Fruit fly (Drosophila melanogaster) whole organism, embryonic: ENCODE data around the gene CG14205.

ENCODE experiments used
- Adf1 ChIP-seq: fragments of 200-800 bp; sonication (Bioruptor generic); IDR thresholded peaks from 2 replicates; pipeline ENCODE4 v1.3.6; 2022; ENCODE audit warnings: missing biosample characterization, missing genetic modification characterization
- Asciz ChIP-seq: fragments of 200-800 bp; sonication (Bioruptor generic); optimal IDR thresholded peaks from 2 replicates; lab custom pipeline; 2017; ENCODE audit warnings: missing biosample characterization, mild to moderate bottlenecking, missing genetic modification characterization, missing genetic modification reagents
- B-H2 ChIP-seq: fragments of 200-800 bp; sonication (Bioruptor generic); optimal IDR thresholded peaks from 2 replicates; lab custom pipeline; 2018; ENCODE audit warnings: missing biosample characterization, mild to moderate bottlenecking, missing genetic modification characterization
- CG12071 ChIP-seq: fragments of 200-800 bp; sonication (Bioruptor generic); optimal IDR thresholded peaks from 3 replicates; lab custom pipeline; 2018; ENCODE audit warnings: missing biosample characterization, mild to moderate bottlenecking, missing genetic modification characterization
- CG12219 ChIP-seq: fragments of 200-800 bp; sonication (Bioruptor generic); optimal IDR thresholded peaks from 3 replicates; lab custom pipeline; 2018; ENCODE audit warnings: missing biosample characterization, mild to moderate bottlenecking, missing genetic modification characterization
- CG13624 ChIP-seq: fragments of 200-800 bp; sonication (Bioruptor generic); optimal IDR thresholded peaks from 2 replicates; lab custom pipeline; 2016; ENCODE audit warnings: missing biosample characterization, missing genetic modification characterization
- CG14441 ChIP-seq: fragments of 200-800 bp; sonication (Bioruptor generic); IDR thresholded peaks from 2 replicates; pipeline ENCODE4 v1.3.6; 2022; ENCODE audit warnings: missing biosample characterization, missing genetic modification characterization
- CG17385 ChIP-seq: fragments of 200-800 bp; sonication (Bioruptor generic); optimal IDR thresholded peaks from 3 replicates; lab custom pipeline; 2018; ENCODE audit warnings: missing biosample characterization, mild to moderate bottlenecking, missing genetic modification characterization
- CG1832 ChIP-seq: fragments of 200-800 bp; sonication (Bioruptor generic); optimal IDR thresholded peaks from 2 replicates; lab custom pipeline; 2017; ENCODE audit warnings: missing biosample characterization, mild to moderate bottlenecking, missing genetic modification characterization, inconsistent platforms
- CG2120 ChIP-seq: fragments of 200-800 bp; sonication (Bioruptor generic); optimal IDR thresholded peaks from 3 replicates; lab custom pipeline; 2016; ENCODE audit warnings: missing biosample characterization, missing genetic modification characterization
- CG31388 ChIP-seq: fragments of 200-800 bp; sonication (Bioruptor generic); optimal IDR thresholded peaks from 2 replicates; lab custom pipeline; 2016; ENCODE audit warnings: missing biosample characterization, missing genetic modification characterization
- CG32767 ChIP-seq: fragments of 200-800 bp; sonication (Bioruptor generic); IDR thresholded peaks from 2 replicates; pipeline ENCODE4 v1.3.6; 2022; ENCODE audit warnings: missing biosample characterization, missing genetic modification characterization
- CG33557 ChIP-seq: fragments of 200-800 bp; sonication (Bioruptor generic); optimal IDR thresholded peaks from 2 replicates; lab custom pipeline; 2019; ENCODE audit warnings: missing biosample characterization, mild to moderate bottlenecking, missing genetic modification characterization, moderate library complexity
- CG3847 ChIP-seq: fragments of 200-800 bp; sonication (Bioruptor generic); IDR thresholded peaks from 2 replicates; pipeline ENCODE4 v1.3.6; 2022; ENCODE audit warnings: missing biosample characterization, missing genetic modification characterization
- CG4360 ChIP-seq: fragments of 200-800 bp; sonication (Bioruptor generic); IDR thresholded peaks from 2 replicates; pipeline ENCODE4 v1.3.6; 2022; ENCODE audit warnings: missing biosample characterization, missing genetic modification characterization
- CG4707 ChIP-seq: fragments of 200-800 bp; sonication (Bioruptor generic); optimal IDR thresholded peaks from 2 replicates; lab custom pipeline; 2018; ENCODE audit warnings: missing biosample characterization, mild to moderate bottlenecking, missing genetic modification characterization, moderate library complexity
- CG4730 ChIP-seq: fragments of 200-800 bp; sonication (Bioruptor generic); IDR thresholded peaks from 2 replicates; pipeline ENCODE4 v1.3.6; 2022; ENCODE audit warnings: missing biosample characterization, missing genetic modification characterization
- CG5180 ChIP-seq: fragments of 200-800 bp; sonication (Bioruptor generic); optimal IDR thresholded peaks from 3 replicates; lab custom pipeline; 2017; ENCODE audit warnings: missing biosample characterization, missing genetic modification characterization, mild to moderate bottlenecking, moderate library complexity, missing genetic modification reagents
- CG6689 ChIP-seq: fragments of 200-800 bp; sonication (Bioruptor generic); IDR thresholded peaks from 2 replicates; pipeline ENCODE4 v1.3.6; 2022; ENCODE audit warnings: missing biosample characterization, missing genetic modification characterization
- CG7372 ChIP-seq: fragments of 200-800 bp; sonication (Bioruptor generic); IDR thresholded peaks from 2 replicates; pipeline ENCODE4 v1.3.6; 2022; ENCODE audit warnings: missing biosample characterization, missing genetic modification characterization
- CG7556 ChIP-seq: fragments of 200-800 bp; sonication (Bioruptor generic); optimal IDR thresholded peaks from 2 replicates; lab custom pipeline; 2017; ENCODE audit warnings: missing biosample characterization, mild to moderate bottlenecking, missing genetic modification characterization
- CG7745 ChIP-seq: fragments of 200-800 bp; sonication (Bioruptor generic); optimal IDR thresholded peaks from 2 replicates; lab custom pipeline; 2018; ENCODE audit warnings: missing biosample characterization, mild to moderate bottlenecking, missing genetic modification characterization, moderate library complexity
- CG7987 ChIP-seq: fragments of 200-800 bp; sonication (Bioruptor generic); optimal IDR thresholded peaks from 2 replicates; lab custom pipeline; 2018; ENCODE audit warnings: missing biosample characterization, mild to moderate bottlenecking, missing genetic modification characterization, moderate library complexity
- CG8765 ChIP-seq: fragments of 200-800 bp; sonication (Bioruptor generic); IDR thresholded peaks from 2 replicates; pipeline ENCODE4 v1.3.6; 2022; ENCODE audit warnings: missing biosample characterization, missing genetic modification characterization
- D ChIP-seq, 2 experiments: fragments of 200-800 bp in 1 of 2; fragments of >200 bp in 1 of 2; sonication (Bioruptor generic) in 1 of 2; optimal IDR thresholded peaks; 2 replicates in 1 of 2; 3 replicates in 1 of 2; lab custom pipeline; 2017; ENCODE audit warnings: mild to moderate bottlenecking in 1 of 2, missing biosample characterization in 1 of 2, missing genetic modification characterization in 1 of 2, missing genetic modification reagents in 1 of 2
- Dad ChIP-seq: fragments of 200-800 bp; sonication (Bioruptor generic); optimal IDR thresholded peaks from 3 replicates; lab custom pipeline; 2016; ENCODE audit warnings: missing biosample characterization, missing genetic modification characterization
- Dll ChIP-seq: fragments of 200-800 bp; sonication (Bioruptor generic); IDR thresholded peaks from 4 replicates; pipeline ENCODE4 v1.3.6; 2022; ENCODE audit warnings: missing biosample characterization, missing genetic modification characterization; ENCODE audit not compliant: partially characterized antibody
- E2f1 ChIP-seq: fragments of 200-800 bp; sonication (Bioruptor generic); IDR thresholded peaks from 2 replicates; pipeline ENCODE4 v1.3.6; 2022; ENCODE audit warnings: missing biosample characterization, missing genetic modification characterization
- Ets97D ChIP-seq: fragments of 200-800 bp; sonication (Bioruptor generic); optimal IDR thresholded peaks from 3 replicates; lab custom pipeline; 2016; ENCODE audit warnings: missing biosample characterization, missing genetic modification characterization
- HLH54F ChIP-seq: fragments of 200-800 bp; sonication (Bioruptor generic); optimal IDR thresholded peaks from 3 replicates; lab custom pipeline; 2016; ENCODE audit warnings: missing biosample characterization, missing genetic modification characterization
- HmgD ChIP-seq: fragments of 200-800 bp; sonication (Bioruptor generic); optimal IDR thresholded peaks from 3 replicates; lab custom pipeline; 2016; ENCODE audit warnings: missing biosample characterization, missing genetic modification characterization
- Hmx ChIP-seq: fragments of 200-800 bp; sonication (Bioruptor generic); optimal IDR thresholded peaks from 2 replicates; lab custom pipeline; 2016; ENCODE audit warnings: missing biosample characterization, missing genetic modification characterization
- Myb ChIP-seq: fragments of 200-800 bp; sonication (Bioruptor generic); optimal IDR thresholded peaks from 2 replicates; lab custom pipeline; 2016; ENCODE audit warnings: missing biosample characterization, missing genetic modification characterization
- Optix ChIP-seq: fragments of 200-800 bp; sonication (Bioruptor generic); IDR thresholded peaks from 3 replicates; pipeline ENCODE4 v1.3.6; 2022; ENCODE audit warnings: missing biosample characterization, missing genetic modification characterization
- Six4 ChIP-seq: fragments of 200-800 bp; sonication (Bioruptor generic); optimal IDR thresholded peaks from 2 replicates; lab custom pipeline; 2016; ENCODE audit warnings: missing biosample characterization, missing genetic modification characterization
- abd-A ChIP-seq: fragments of 200-800 bp; sonication (Bioruptor generic); optimal IDR thresholded peaks from 3 replicates; lab custom pipeline; 2019; ENCODE audit warnings: missing biosample characterization, mild to moderate bottlenecking, missing genetic modification characterization, moderate library complexity
- az2 ChIP-seq: fragments of 200-800 bp; sonication (Bioruptor generic); optimal IDR thresholded peaks from 3 replicates; lab custom pipeline; 2016; ENCODE audit warnings: missing biosample characterization, missing genetic modification characterization
- bigmax ChIP-seq: fragments of 200-800 bp; sonication (Bioruptor generic); optimal IDR thresholded peaks from 2 replicates; lab custom pipeline; 2018; ENCODE audit warnings: missing biosample characterization, mild to moderate bottlenecking, missing genetic modification characterization
- cad ChIP-seq: fragments of >200 bp; optimal IDR thresholded peaks from 2 replicates; lab custom pipeline; 2017; ENCODE audit warnings: missing biosample characterization, missing genetic modification characterization
- dpn ChIP-seq, 2 experiments: fragments of 200-800 bp; sonication (Bioruptor generic); optimal IDR thresholded peaks; 3 replicates each; lab custom pipeline; 2016; ENCODE audit warnings: missing biosample characterization in 2 of 2, missing genetic modification characterization in 2 of 2
- dysf ChIP-seq: fragments of 200-800 bp; sonication (Bioruptor generic); IDR thresholded peaks from 3 replicates; pipeline ENCODE4 v1.3.6; 2022; ENCODE audit warnings: missing biosample characterization, missing genetic modification characterization
- grn ChIP-seq: fragments of 200-800 bp; sonication (Bioruptor generic); optimal IDR thresholded peaks from 3 replicates; lab custom pipeline; 2017; ENCODE audit warnings: missing biosample characterization, missing genetic modification characterization
- klu ChIP-seq: fragments of 200-800 bp; sonication (Bioruptor generic); IDR thresholded peaks from 2 replicates; pipeline ENCODE4 v1.3.6; 2022; ENCODE audit warnings: missing biosample characterization, missing genetic modification characterization
- lmd ChIP-seq: fragments of 200-800 bp; sonication (Bioruptor generic); IDR thresholded peaks from 2 replicates; pipeline ENCODE4 v1.3.6; 2022; ENCODE audit warnings: missing biosample characterization, missing genetic modification characterization
- mirr ChIP-seq: fragments of 200-800 bp; sonication (Bioruptor generic); optimal IDR thresholded peaks from 3 replicates; lab custom pipeline; 2018; ENCODE audit warnings: missing biosample characterization, mild to moderate bottlenecking, missing genetic modification characterization
- mld ChIP-seq: fragments of 200-800 bp; sonication (Bioruptor generic); IDR thresholded peaks from 3 replicates; pipeline ENCODE4 v1.3.6; 2022; ENCODE audit warnings: missing biosample characterization, missing genetic modification characterization; ENCODE audit not compliant: partially characterized antibody
- nom ChIP-seq: fragments of 200-800 bp; sonication (Bioruptor generic); optimal IDR thresholded peaks from 2 replicates; lab custom pipeline; 2017; ENCODE audit warnings: missing biosample characterization, missing genetic modification characterization, mild to moderate bottlenecking, moderate library complexity, missing genetic modification reagents
- shn ChIP-seq: fragments of 200-800 bp; sonication (Bioruptor generic); optimal IDR thresholded peaks from 3 replicates; lab custom pipeline; 2016; ENCODE audit warnings: missing biosample characterization, missing genetic modification characterization
- stc ChIP-seq: fragments of 200-800 bp; sonication (Bioruptor generic); IDR thresholded peaks from 2 replicates; pipeline ENCODE4 v1.3.6; 2022; ENCODE audit warnings: missing biosample characterization, missing genetic modification characterization
- vnd ChIP-seq: fragments of 200-800 bp; sonication (Bioruptor generic); IDR thresholded peaks from 3 replicates; pipeline ENCODE4 v1.3.6; 2022; ENCODE audit warnings: missing biosample characterization, missing genetic modification characterization; ENCODE audit not compliant: partially characterized antibody
- zf30C ChIP-seq: fragments of 200-800 bp; sonication (Bioruptor generic); optimal IDR thresholded peaks from 3 replicates; lab custom pipeline; 2018; ENCODE audit warnings: missing biosample characterization, mild to moderate bottlenecking, missing genetic modification characterization

Gene CG14205

dm6 chrX:19603953-19604352 is 11.5 kb downstream of the CG14205 start (continued):
- TF ChIP-seq CG4360 (GFP tag; lab: Robert Waterston, UW) (no peak), CG14441 (GFP tag; lab: Robert Waterston, UW) (peak; percentile 85), cad (GFP tag; lab: Kevin White, UChicago) (no peak), CG2120 (GFP tag; lab: Kevin White, UChicago) (peak; percentile 80), Hmx (no peak), D (optimal IDR thresholded peaks at IDR 0.05; lab: Kevin White, UChicago) (no peak), D (GFP tag; optimal IDR thresholded peaks at IDR 0.05; lab: Kevin White, UChicago) (peak; percentile 62), shn (GFP tag; lab: Kevin White, UChicago) (no peak), Ets97D (peak; percentile 20), stc (peak; percentile 44; the same call in 1 of the 2 replicates), CG1832 (GFP tag; lab: Kevin White, UChicago) (no peak), CG7745 (tag; lab: Kevin White, UChicago) (no peak), HLH54F (GFP tag; lab: Kevin White, UChicago) (peak; percentile 27), abd-A (tag; lab: Kevin White, UChicago) (peak; percentile 13), klu (peak; percentile 74), nom (peak; percentile 21), HmgD (GFP tag; lab: Kevin White, UChicago) (no peak), CG7987 (GFP tag; lab: Kevin White, UChicago) (no peak), CG33557 (GFP tag; lab: Kevin White, UChicago) (no peak), CG12219 (peak; percentile 53), CG12071 (peak; percentile 77), zf30C (peak; percentile 27), CG4707 (GFP tag; lab: Kevin White, UChicago) (peak; percentile 13), CG31388 (GFP tag; lab: Kevin White, UChicago) (peak; percentile 47), CG6689 (peak; percentile 73), az2 (peak; percentile 58), CG5180 (GFP tag; lab: Kevin White, UChicago) (peak; percentile 36), CG7556 (GFP tag; lab: Kevin White, UChicago) (peak; percentile 64), Six4 (GFP tag; lab: Kevin White, UChicago) (peak; percentile 62), CG7372 (GFP tag; lab: Robert Waterston, UW) (peak; percentile 59), vnd (no peak), mirr (GFP tag; lab: Kevin White, UChicago) (peak; percentile 52), dpn (GFP tag; optimal IDR thresholded peaks at IDR 0.05; lab: Kevin White, UChicago) (peak; percentile 67 to 79), CG4730 (GFP tag; lab: Robert Waterston, UW) (peak; percentile 62), Dad (GFP tag; lab: Kevin White, UChicago) (peak; percentile 31), Asciz (GFP tag; lab: Kevin White, UChicago) (peak; percentile 52), dysf (GFP tag; lab: Robert Waterston, UW) (peak; percentile 86), Dll (GFP tag; lab: Robert Waterston, UW) (no peak), CG17385 (GFP tag; lab: Kevin White, UChicago) (peak; percentile 69), CG32767 (peak; percentile 68), Adf1 (GFP tag; lab: Robert Waterston, UW) (peak; percentile 56; the same call in 1 of the 2 replicates), grn (GFP tag; lab: Kevin White, UChicago) (no peak), lmd (GFP tag; lab: Robert Waterston, UW) (peak; percentile 83), bigmax (no peak), CG13624 (GFP tag; lab: Kevin White, UChicago) (peak; percentile 44), B-H2 (GFP tag; lab: Kevin White, UChicago) (peak; percentile 46), CG8765 (GFP tag; lab: Robert Waterston, UW) (peak; percentile 39; the same call in 1 of the 2 replicates), E2f1 (GFP tag; lab: Robert Waterston, UW) (peak; percentile 70), Optix (GFP tag; lab: Robert Waterston, UW) (0 out of 3 replicates have a peak, but pooled peaks have one; percentile 27), mld (no peak), CG3847 (GFP tag; lab: Robert Waterston, UW) (peak; percentile 74), Myb (peak; percentile 19)
